Worm (Caenorhabditis elegans): ENCODE measurements around the gene egas-4.

The egas-4 gene

DNA sequence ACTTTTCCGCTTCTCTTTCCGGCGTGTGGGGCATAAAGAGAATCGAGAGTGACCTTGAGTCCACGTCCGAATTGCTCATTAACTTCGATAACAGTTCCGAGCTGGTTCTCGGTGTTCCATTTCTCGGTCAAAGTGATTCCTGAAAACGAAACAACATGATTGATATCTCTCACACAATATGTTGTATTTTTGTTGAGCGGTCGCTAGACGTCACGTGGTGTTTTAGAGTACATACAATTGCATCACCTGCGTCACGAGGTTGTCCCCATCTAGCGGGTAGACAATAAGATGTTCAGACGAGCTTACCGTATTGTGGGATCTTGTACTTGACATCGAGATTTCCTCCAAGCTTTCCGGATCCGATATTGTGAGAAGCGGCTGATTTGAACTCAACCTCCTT lies 9.7 kb upstream of the egas-4 start:
- TF ChIP-seq aly-2 (tag; optimal IDR thresholded peaks at IDR 0.05) (no peak), sem-4 (tag; optimal IDR thresholded peaks at IDR 0.05) (peak; percentile 22), mab-5 (tag; optimal IDR thresholded peaks at IDR 0.05) (no peak), nhr-21 (tag; optimal IDR thresholded peaks at IDR 0.05) (peak; percentile 65), sma-3 (GFP tag; optimal IDR thresholded peaks at IDR 0.05) (peak; percentile 28), nhr-11 (tag; optimal IDR thresholded peaks at IDR 0.05) (no peak), ceh-16 (tag; optimal IDR thresholded peaks at IDR 0.05) (no peak), nhr-12 (tag; optimal IDR thresholded peaks at IDR 0.05) (no peak), gmeb-1 (tag; optimal IDR thresholded peaks at IDR 0.05) (peak; percentile 56), crh-2 (tag; optimal IDR thresholded peaks at IDR 0.05) (peak; percentile 29), fos-1 (tag; optimal IDR thresholded peaks at IDR 0.05) (no peak), C34F6.9 (tag; optimal IDR thresholded peaks at IDR 0.05) (peak; percentile 24), zag-1 (tag; optimal IDR thresholded peaks at IDR 0.05) (no peak), dmd-4 (tag; optimal IDR thresholded peaks at IDR 0.05) (no peak), blmp-1 (tag; optimal IDR thresholded peaks at IDR 0.05; ENCODE audit: insufficient read depth) (no peak), ama-1 (optimal IDR thresholded peaks at IDR 0.05) (peak; percentile 35), ZK546.5 (tag; optimal IDR thresholded peaks at IDR 0.05) (no peak), lin-13 (GFP tag; optimal IDR thresholded peaks at IDR 0.05) (peak; percentile 21), nhr-237 (tag; optimal IDR thresholded peaks at IDR 0.05) (no peak), unc-39 (tag; optimal IDR thresholded peaks at IDR 0.05) (no peak), alr-1 (tag; optimal IDR thresholded peaks at IDR 0.05) (no peak), nhr-6 (tag; optimal IDR thresholded peaks at IDR 0.05) (no peak), snpc-4 (tag; optimal IDR thresholded peaks at IDR 0.05) (no peak), elt-1 (tag; optimal IDR thresholded peaks at IDR 0.05) (no peak), nhr-23 (tag; optimal IDR thresholded peaks at IDR 0.05) (no peak), mbf-1 (tag; optimal IDR thresholded peaks at IDR 0.05) (no peak), elt-3 (tag; optimal IDR thresholded peaks at IDR 0.05) (no peak), skn-1 (tag; optimal IDR thresholded peaks at IDR 0.05) (no peak), unc-55 (GFP tag; optimal IDR thresholded peaks at IDR 0.05) (no peak), lsy-2 (tag; optimal IDR thresholded peaks at IDR 0.05) (peak in 1 of 2 experiments; percentile 61), mdl-1 (tag; optimal IDR thresholded peaks at IDR 0.05) (peak in 1 of 2 experiments; percentile 1), nhr-77 (tag; optimal IDR thresholded peaks at IDR 0.05) (no peak), peb-1 (tag; optimal IDR thresholded peaks at IDR 0.05) (no peak), lin-11 (tag; optimal IDR thresholded peaks at IDR 0.05) (no peak), R02D3.7 (tag; optimal IDR thresholded peaks at IDR 0.05) (no peak), egl-27 (tag; optimal IDR thresholded peaks at IDR 0.05) (no peak), nhr-129 (tag; optimal IDR thresholded peaks at IDR 0.05) (peak; percentile 99), ztf-1 (GFP tag; conservative IDR thresholded peaks at IDR 0.05) (no peak), lin-39 (tag; optimal IDR thresholded peaks at IDR 0.05) (no peak), ztf-11 (tag; optimal IDR thresholded peaks at IDR 0.05) (no peak), sma-9 (GFP tag; optimal IDR thresholded peaks at IDR 0.05) (peak; percentile 62), sma-9 (tag; optimal IDR thresholded peaks at IDR 0.05) (no peak), Y55F3AM.14 (GFP tag; optimal IDR thresholded peaks at IDR 0.05) (no peak), nhr-25 (tag; optimal IDR thresholded peaks at IDR 0.05) (peak; percentile 58), nhr-10 (tag; optimal IDR thresholded peaks at IDR 0.05) (no peak), F13H6.1 (tag; optimal IDR thresholded peaks at IDR 0.05) (peak; percentile 35), ceh-82 (tag; optimal IDR thresholded peaks at IDR 0.05) (no peak), unc-62 (GFP tag; optimal IDR thresholded peaks at IDR 0.05) (no peak), ztf-4 (tag; optimal IDR thresholded peaks at IDR 0.05) (no peak)
